Worm (Caenorhabditis elegans) whole organism, L4 larva: ENCODE measurements around the gene rig-3.

Experiments
- Y5F2A.4 ChIP-seq: fragments of 200-800 bp; sonication (Bioruptor generic); optimal IDR thresholded peaks from 2 replicates; lab custom pipeline; 2018; ENCODE audit warnings: mild to moderate bottlenecking, missing genetic modification characterization, missing compliant biosample characterization
- fkh-10 ChIP-seq: fragments of 150-350 bp; optimal IDR thresholded peaks from 2 replicates; lab custom pipeline; 2014; ENCODE audit warnings: missing biosample characterization, missing genetic modification reagents, missing genetic modification characterization
- lin-39 ChIP-seq: fragments of 150-350 bp; optimal IDR thresholded peaks from 2 replicates; lab custom pipeline; 2014; ENCODE audit warnings: missing biosample characterization, missing genetic modification reagents, missing genetic modification characterization
- lsy-2 ChIP-seq, 2 experiments: fragments of 150-350 bp in 1 of 2; sonication (generic microtip) in 1 of 2; optimal IDR thresholded peaks; 2 replicates each; lab custom pipeline; 2014 to 2017; ENCODE audit warnings: missing biosample characterization in 2 of 2, missing genetic modification characterization in 2 of 2
- nhr-77 ChIP-seq: fragments of 150-350 bp; optimal IDR thresholded peaks from 2 replicates; lab custom pipeline; 2014; ENCODE audit warnings: missing biosample characterization, missing genetic modification characterization
- skn-1 ChIP-seq: fragments of 150-350 bp; optimal IDR thresholded peaks from 2 replicates; lab custom pipeline; 2014; ENCODE audit warnings: missing biosample characterization, missing genetic modification characterization

DNA sequence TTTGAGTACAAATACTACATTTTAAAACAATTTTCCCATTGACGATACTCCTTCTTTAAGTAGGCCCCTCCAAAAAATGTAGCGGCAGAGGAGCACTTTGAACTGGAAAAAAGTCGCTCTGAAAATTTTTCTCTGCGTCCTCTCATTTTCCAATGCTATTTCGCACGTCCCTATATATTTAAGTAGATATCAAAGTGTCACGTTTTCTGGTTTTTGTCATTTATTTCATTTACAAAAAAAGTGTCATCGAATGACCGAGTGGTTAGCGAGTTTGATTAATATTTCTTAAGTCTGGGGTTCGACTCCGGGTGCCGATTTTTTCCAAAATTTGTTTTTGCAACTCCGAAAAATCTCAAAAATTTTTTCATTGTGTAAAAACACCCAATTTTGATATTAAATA, 13.5 kb downstream of the rig-3 start:
- TF ChIP-seq lin-39 (tag; lab: Kevin White, UChicago) (no peak), skn-1 (no peak), lsy-2 (tag; optimal IDR thresholded peaks at IDR 0.05; lab: Kevin White, UChicago) (no peak), fkh-10 (GFP tag; lab: Kevin White, UChicago) (no peak), Y5F2A.4 (no peak), nhr-77 (tag; lab: Kevin White, UChicago) (no peak)
